Worm (Caenorhabditis elegans): Measurements from ENCODE around the gene T01B7.9.
A peak's percentile ranks its signal among the peaks of the same experiment; 100 is the strongest.

T01B7.9 gene

DNA sequence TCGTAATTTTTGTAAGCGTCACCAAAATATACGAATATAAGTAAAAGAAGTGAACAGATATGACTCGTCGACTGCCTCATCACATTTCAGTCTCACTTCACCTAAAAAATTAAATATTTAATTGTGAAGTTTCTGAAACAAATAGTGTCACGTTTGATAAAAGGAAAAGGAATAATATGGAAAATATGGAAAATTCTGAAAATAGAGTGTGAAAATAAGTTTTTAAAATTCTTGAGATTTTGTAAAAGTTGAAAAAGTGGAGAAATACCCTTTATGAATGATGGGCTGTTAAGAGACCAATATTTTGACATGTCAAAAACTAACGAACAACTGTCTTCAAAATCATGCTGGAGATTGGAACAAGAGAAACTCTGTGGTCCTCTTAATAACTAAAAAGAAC, at the start of gene T01B7.9:
Gene T01B7.9 (minus strand): TSS at position 101 of the 400 bp plus-strand sequence.
- TF ChIP-seq hmg-1.1 (GFP tag; IDR thresholded peaks at IDR 0.05) (no peak), set-16 (GFP tag; IDR thresholded peaks at IDR 0.05) (no peak), mep-1 (tag; optimal IDR thresholded peaks at IDR 0.05) (no peak), nhr-11 (tag; optimal IDR thresholded peaks at IDR 0.05) (no peak), lin-29 (GFP tag; IDR thresholded peaks at IDR 0.05) (no peak), madf-9 (GFP tag; conservative IDR thresholded peaks at IDR 0.05) (no peak), lin-39 (tag; optimal IDR thresholded peaks at IDR 0.05) (no peak), nhr-48 (tag; optimal IDR thresholded peaks at IDR 0.05) (no peak), nhr-111 (GFP tag; optimal IDR thresholded peaks at IDR 0.05) (no peak), dmd-6 (GFP tag; IDR thresholded peaks at IDR 0.05) (no peak), nhr-77 (tag; optimal IDR thresholded peaks at IDR 0.05) (no peak), dmd-9 (GFP tag; IDR thresholded peaks at IDR 0.05) (no peak), lin-38 (GFP tag; IDR thresholded peaks at IDR 0.05) (no peak), jun-1 (tag; optimal IDR thresholded peaks at IDR 0.05) (no peak), Y105C5A.15 (GFP tag; IDR thresholded peaks at IDR 0.05) (no peak), pqm-1 (tag; optimal IDR thresholded peaks at IDR 0.05) (no peak), F10B5.3 (tag; optimal IDR thresholded peaks at IDR 0.05) (no peak)

DNA sequence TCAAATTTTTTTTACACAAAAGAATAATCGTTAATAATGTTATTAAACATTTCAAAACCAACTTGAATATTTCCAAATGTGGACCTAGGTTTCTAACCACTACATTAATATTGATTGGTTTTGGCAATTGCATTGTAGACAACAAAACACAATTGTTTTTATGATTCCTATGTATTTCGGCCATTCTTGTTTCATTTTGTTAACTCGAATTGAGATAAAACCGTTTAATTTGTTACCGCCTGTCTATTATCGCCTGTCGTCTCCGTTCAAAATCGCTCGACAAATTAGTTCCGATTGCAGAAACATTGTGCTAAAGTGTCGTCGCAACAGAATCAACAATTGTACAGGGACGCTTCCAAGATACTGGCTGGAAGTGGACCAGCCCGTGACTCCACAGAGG, 44.1 kb upstream of the T01B7.9 start, which contains the start of gene let-19:
Gene let-19 (plus strand): TSS at position 301 of the 400 bp plus-strand sequence.
- TF ChIP-seq D1046.2 (GFP tag; IDR thresholded peaks at IDR 0.05) (no peak), hlh-30 (tag; optimal IDR thresholded peaks at IDR 0.05; ENCODE audit: insufficient read depth) (no peak), cey-2 (tag; optimal IDR thresholded peaks at IDR 0.05; ENCODE audit: borderline replicate concordance, insufficient read depth) (no peak), zag-1 (tag; optimal IDR thresholded peaks at IDR 0.05) (no peak), nhr-102 (tag; optimal IDR thresholded peaks at IDR 0.05) (no peak), tra-1 (GFP tag; IDR thresholded peaks at IDR 0.05) (no peak), mes-2 (tag; optimal IDR thresholded peaks at IDR 0.05; ENCODE audit: poor library complexity, severe bottlenecking) (no peak), R02D3.7 (tag; optimal IDR thresholded peaks at IDR 0.05) (no peak), lsy-2 (tag; optimal IDR thresholded peaks at IDR 0.05) (no peak), F26F4.8 (GFP tag; conservative IDR thresholded peaks at IDR 0.05) (no peak), ZK546.5 (tag; optimal IDR thresholded peaks at IDR 0.05) (no peak), ztf-7 (tag; optimal IDR thresholded peaks at IDR 0.05) (no peak), ztf-11 (tag; optimal IDR thresholded peaks at IDR 0.05) (no peak), skn-1 (tag; optimal IDR thresholded peaks at IDR 0.05) (no peak), lir-3 (tag; optimal IDR thresholded peaks at IDR 0.05) (no peak), F49E8.2 (tag; optimal IDR thresholded peaks at IDR 0.05; ENCODE audit: borderline replicate concordance) (no peak)

DNA sequence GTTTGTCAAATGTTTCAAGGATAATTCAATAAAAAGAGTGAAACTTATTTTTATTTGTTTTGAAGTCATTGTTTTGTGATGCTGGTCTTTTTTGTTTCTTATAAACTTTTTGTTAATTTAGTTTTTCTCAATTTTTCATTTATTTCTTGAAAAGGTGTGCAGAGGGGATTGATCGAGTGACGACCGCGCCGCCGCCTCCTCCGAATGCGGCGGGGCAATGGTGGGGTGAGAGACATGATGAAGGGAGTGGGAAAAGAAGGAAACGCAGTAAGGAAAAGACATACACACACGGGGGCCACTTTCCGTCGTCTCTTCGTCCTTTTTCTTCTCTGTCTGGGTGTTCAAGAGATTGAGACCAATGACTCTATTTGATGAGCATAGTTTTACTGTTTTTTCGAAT, 42.8 kb upstream of the T01B7.9 start:
- TF ChIP-seq ceh-62 (tag; optimal IDR thresholded peaks at IDR 0.05) (no peak), saeg-2 (GFP tag; IDR thresholded peaks at IDR 0.05) (no peak), unc-130 (GFP tag; optimal IDR thresholded peaks at IDR 0.05) (no peak), rbr-2 (tag; optimal IDR thresholded peaks at IDR 0.05) (peak; percentile 1), mep-1 (tag; optimal IDR thresholded peaks at IDR 0.05) (peak; percentile 48), zip-11 (GFP tag; IDR thresholded peaks at IDR 0.05) (no peak), dmd-6 (GFP tag; IDR thresholded peaks at IDR 0.05) (peak; percentile 27; the same call in 1 of the 2 replicates), pqm-1 (tag; optimal IDR thresholded peaks at IDR 0.05) (peak; percentile 3), R02D3.7 (tag; optimal IDR thresholded peaks at IDR 0.05) (no peak), ceh-28 (tag; optimal IDR thresholded peaks at IDR 0.05) (no peak), nhr-111 (GFP tag; optimal IDR thresholded peaks at IDR 0.05) (no peak), Y75B8A.6 (GFP tag; IDR thresholded peaks at IDR 0.05) (no peak), madf-9 (GFP tag; conservative IDR thresholded peaks at IDR 0.05) (0 out of 2 replicates have a peak, but pooled peaks have one; percentile 4), Y48G9A.11 (GFP tag; IDR thresholded peaks at IDR 0.05) (no peak), hlh-30 (tag; optimal IDR thresholded peaks at IDR 0.05; ENCODE audit: insufficient read depth) (peak; percentile 30), F44E2.7 (GFP tag; IDR thresholded peaks at IDR 0.05) (no peak), jun-1 (tag; optimal IDR thresholded peaks at IDR 0.05) (no peak), dve-1 (tag; optimal IDR thresholded peaks at IDR 0.05; ENCODE audit: insufficient read depth) (peak; percentile 25), zag-1 (tag; optimal IDR thresholded peaks at IDR 0.05) (no peak), ceh-82 (tag; optimal IDR thresholded peaks at IDR 0.05) (no peak), ZK337.2 (GFP tag; IDR thresholded peaks at IDR 0.05) (no peak), aly-2 (tag; optimal IDR thresholded peaks at IDR 0.05) (no peak), nhr-25 (tag; optimal IDR thresholded peaks at IDR 0.05; ENCODE audit: borderline replicate concordance, insufficient read depth) (no peak), arid-1 (GFP tag; conservative IDR thresholded peaks at IDR 0.05) (no peak)

All from whole organism, L4 larva.